Fruit fly (Drosophila melanogaster): ENCODE data around the gene CG33494.
A peak's percentile ranks its signal among the peaks of the same experiment; 100 is the strongest.

dm6 chr3R:25493294-25494187 lies 1.4 kb downstream of the CG33494 start:
- TF ChIP-seq Lpt (GFP tag; optimal IDR thresholded peaks at IDR 0.05) = peak; percentile 16
- TF ChIP-seq CG11762 (GFP tag; optimal IDR thresholded peaks at IDR 0.05; ENCODE audit: insufficient read depth) = peak; percentile 11
- TF ChIP-seq Sox15 (GFP tag; optimal IDR thresholded peaks at IDR 0.05) = no peak
- TF ChIP-seq CG16779 (tag; optimal IDR thresholded peaks at IDR 0.05) = peak; percentile 56
- TF ChIP-seq CG32006 (GFP tag; optimal IDR thresholded peaks at IDR 0.05) = peak; percentile 18
- peak; percentile 0 for TF ChIP-seq topi (GFP tag; optimal IDR thresholded peaks at IDR 0.05)
- TF ChIP-seq CG31627 (GFP tag; optimal IDR thresholded peaks at IDR 0.05) = no peak
- TF ChIP-seq Sox102F (GFP tag; optimal IDR thresholded peaks at IDR 0.05) = peak; percentile 20
- TF ChIP-seq CG3919 (GFP tag; optimal IDR thresholded peaks at IDR 0.05) = peak; percentile 59
- peak; percentile 47 for TF ChIP-seq Eip93F (GFP tag; optimal IDR thresholded peaks at IDR 0.05)

All from whole organism, prepupa.